Fruit fly (Drosophila melanogaster) whole organism: ENCODE data around the gene CG2004.

Source experiments
- EcR ChIP-seq, 2 experiments: fragments of >200 bp; optimal IDR thresholded peaks; 2 replicates each; lab custom pipeline; 2017; ENCODE audit warnings: missing biosample characterization in 2 of 2, missing genetic modification characterization in 2 of 2, missing genetic modification reagents in 2 of 2
- pan ChIP-seq: fragments of >200 bp; optimal IDR thresholded peaks from 2 replicates; lab custom pipeline; 2017
- psq ChIP-seq: fragments of >200 bp; optimal IDR thresholded peaks from 2 replicates; lab custom pipeline; 2017
- usp ChIP-seq: fragments of >200 bp; optimal IDR thresholded peaks from 2 replicates; lab custom pipeline; 2017; ENCODE audit warnings: missing biosample characterization, missing genetic modification characterization, mixed read lengths

dm6 chrX:8690003-8690402, 24.7 kb downstream of the CG2004 start, which contains the start of the genes Ppt1 and Ogg1:
- TF ChIP-seq pan (no peak), usp (GFP tag; lab: Kevin White, UChicago) (no peak), EcR (GFP tag; optimal IDR thresholded peaks at IDR 0.05; lab: Kevin White, UChicago) (no peak), psq (lab: Kevin White, UChicago) (no peak)
